Worm (Caenorhabditis elegans) whole organism, young adult: ENCODE measurements around the gene pro-2.

Source experiments
- B0261.1 ChIP-seq: sonication (generic microtip); optimal IDR thresholded peaks from 2 replicates; lab custom pipeline; 2016; ENCODE audit warnings: mild to moderate bottlenecking, missing genetic modification characterization, moderate library complexity, missing compliant biosample characterization
- B0336.3 ChIP-seq: fragments of 200-800 bp; sonication (Bioruptor generic); IDR thresholded peaks from 2 replicates; pipeline ENCODE4 v1.3.6; 2022; ENCODE audit warnings: missing genetic modification characterization, missing compliant biosample characterization
- F49E8.2 ChIP-seq: sonication (generic microtip); optimal IDR thresholded peaks from 3 replicates; lab custom pipeline; 2017; ENCODE audit warnings: missing genetic modification characterization, mild to moderate bottlenecking, missing compliant biosample characterization, antibody characterized with exemption, moderate library complexity; ENCODE audit not compliant: insufficient read depth
- K11D2.4 ChIP-seq: fragments of 200-800 bp; sonication (Bioruptor generic); IDR thresholded peaks from 2 replicates; pipeline ENCODE4 v1.3.6; 2022; ENCODE audit warnings: missing genetic modification reagents, missing genetic modification characterization, missing compliant biosample characterization
- athp-1 ChIP-seq: sonication (generic microtip); optimal IDR thresholded peaks from 2 replicates; lab custom pipeline; 2017; ENCODE audit warnings: mild to moderate bottlenecking, missing genetic modification characterization, missing compliant biosample characterization
- ceh-27 ChIP-seq: fragments of 200-800 bp; sonication (Bioruptor generic); optimal IDR thresholded peaks from 2 replicates; lab custom pipeline; 2018; ENCODE audit warnings: mild to moderate bottlenecking, missing genetic modification characterization, moderate library complexity, missing compliant biosample characterization
- dox-1 ChIP-seq: fragments of 200-800 bp; sonication (Bioruptor generic); IDR thresholded peaks from 2 replicates; pipeline ENCODE4 v1.3.6; 2022; ENCODE audit warnings: missing genetic modification reagents, missing genetic modification characterization, missing compliant biosample characterization
- hmg-1.2 ChIP-seq: fragments of 200-800 bp; sonication (Bioruptor generic); IDR thresholded peaks from 2 replicates; pipeline ENCODE4 v1.3.6; 2022; ENCODE audit warnings: missing genetic modification reagents, missing genetic modification characterization, missing compliant biosample characterization
- hsf-1 ChIP-seq: fragments of 200-800 bp; sonication (Bioruptor generic); IDR thresholded peaks from 2 replicates; pipeline ENCODE4 v1.3.6; 2022; ENCODE audit warnings: missing genetic modification reagents, missing genetic modification characterization, missing compliant biosample characterization
- lin-26 ChIP-seq: fragments of 200-800 bp; sonication (Bioruptor generic); IDR thresholded peaks from 2 replicates; pipeline ENCODE4 v1.3.6; 2022; ENCODE audit warnings: missing genetic modification reagents, missing genetic modification characterization, missing compliant biosample characterization
- lin-40 ChIP-seq: sonication (generic microtip); optimal IDR thresholded peaks from 2 replicates; lab custom pipeline; 2016; ENCODE audit warnings: missing genetic modification characterization, mild to moderate bottlenecking, missing compliant biosample characterization, missing genotype, missing genetic modification reagents
- lir-1 ChIP-seq: fragments of 200-800 bp; sonication (Bioruptor generic); conservative IDR thresholded peaks from 2 replicates; pipeline ENCODE4 v1.3.6; 2022; ENCODE audit warnings: missing genetic modification reagents, missing genetic modification characterization, missing compliant biosample characterization
- madf-8 ChIP-seq: fragments of 200-800 bp; sonication (Bioruptor generic); conservative IDR thresholded peaks from 2 replicates; pipeline ENCODE4 v1.3.6; 2022; ENCODE audit warnings: missing genetic modification reagents, missing genetic modification characterization, missing compliant biosample characterization
- pha-4 ChIP-seq: fragments of 150-350 bp; sonication (generic microtip); optimal IDR thresholded peaks from 2 replicates; lab custom pipeline; 2014; ENCODE audit warnings: missing biosample characterization, missing genetic modification reagents, missing genetic modification characterization
- rcor-1 ChIP-seq: fragments of 200-800 bp; sonication (Bioruptor generic); IDR thresholded peaks from 2 replicates; pipeline ENCODE4 v1.3.6; 2022; ENCODE audit warnings: missing genetic modification reagents, missing genetic modification characterization, missing compliant biosample characterization
- zfh-2 ChIP-seq: fragments of 200-800 bp; sonication (Bioruptor generic); conservative IDR thresholded peaks from 2 replicates; pipeline ENCODE4 v1.3.6; 2022; ENCODE audit warnings: missing genetic modification reagents, missing genetic modification characterization, missing compliant biosample characterization

pro-2 gene

DNA sequence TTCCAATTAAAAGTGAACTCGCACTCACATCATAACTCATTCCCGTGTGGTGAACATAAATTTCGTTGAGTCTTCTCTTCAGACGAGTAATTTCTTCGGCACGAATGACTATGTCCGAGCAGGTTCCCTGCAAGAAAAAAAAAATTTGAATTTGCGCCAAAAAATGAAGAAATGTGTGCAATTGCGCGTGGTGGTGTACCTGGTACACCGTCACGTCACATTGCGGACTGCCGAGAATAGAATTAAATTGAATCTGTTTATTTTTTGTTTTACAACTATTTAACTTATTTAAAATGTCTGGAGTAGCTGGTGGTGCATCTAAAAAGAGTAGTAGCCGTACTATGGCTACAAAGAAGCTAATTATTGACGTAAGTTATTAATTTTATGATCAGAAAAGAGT is 44.0 kb downstream of the pro-2 start, which contains the start of gene mdt-22 (continued):
- TF ChIP-seq dox-1 (GFP tag; lab: Robert Waterston, UW): peak; percentile 76; the same call in 1 of the 2 replicates
- peak; percentile 18 for TF ChIP-seq F49E8.2 (tag; lab: Kevin White, UChicago)
- peak; percentile 64 for TF ChIP-seq B0336.3 (GFP tag; lab: Robert Waterston, UW)
- TF ChIP-seq rcor-1 (GFP tag; lab: Robert Waterston, UW): peak; percentile 71
- TF ChIP-seq lir-1 (GFP tag; lab: Robert Waterston, UW): peak; percentile 60; the same call in 1 of the 2 replicates
- TF ChIP-seq madf-8 (GFP tag; lab: Robert Waterston, UW): peak; percentile 28; the same call in 1 of the 2 replicates
- TF ChIP-seq ceh-27: peak; percentile 64
- no peak for TF ChIP-seq zfh-2 (GFP tag; lab: Robert Waterston, UW)
- TF ChIP-seq hmg-1.2 (GFP tag; lab: Robert Waterston, UW): peak; percentile 55
- peak; percentile 63 for TF ChIP-seq lin-26

ce11 chrII:10300082-10300749 is 44.7 kb downstream of the pro-2 start, which contains the start of gene nep-26:
Gene nep-26, minus strand, starts transcription at chrII:10300132.
- 0 out of 2 replicates have a peak, but pooled peaks have one; percentile 17 for TF ChIP-seq hsf-1 (GFP tag; lab: Robert Waterston, UW)
- no peak for TF ChIP-seq B0261.1 (tag; lab: Kevin White, UChicago)
- TF ChIP-seq K11D2.4 (GFP tag; lab: Robert Waterston, UW): 0 out of 2 replicates have a peak, but pooled peaks have one; percentile 25

DNA sequence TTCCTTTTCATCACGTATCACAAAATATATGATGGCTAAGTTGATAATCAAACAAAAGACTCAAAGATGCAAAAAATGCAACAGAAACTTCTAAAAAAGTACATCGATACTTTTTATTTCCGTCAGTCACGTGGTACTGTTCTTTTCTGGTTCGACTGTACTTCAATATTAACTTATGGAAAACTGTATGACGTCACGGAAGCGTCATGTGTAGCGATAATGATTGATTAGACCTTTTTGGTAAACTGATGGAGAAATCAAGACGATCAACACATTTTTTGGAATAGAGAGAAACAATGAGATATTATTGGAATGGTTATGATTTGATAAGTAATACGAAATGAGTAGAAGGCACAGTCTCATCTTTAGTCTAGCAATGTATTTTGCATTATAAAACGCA is 50.6 kb downstream of the pro-2 start:
- TF ChIP-seq pha-4 (tag; lab: Kevin White, UChicago): no peak
- no peak for TF ChIP-seq athp-1 (tag; lab: Kevin White, UChicago)
- peak; percentile 15 for TF ChIP-seq lin-40 (tag; lab: Kevin White, UChicago)
